ENCODE assay signal across 1 fruit fly cellular context in the genomic region with DNA sequence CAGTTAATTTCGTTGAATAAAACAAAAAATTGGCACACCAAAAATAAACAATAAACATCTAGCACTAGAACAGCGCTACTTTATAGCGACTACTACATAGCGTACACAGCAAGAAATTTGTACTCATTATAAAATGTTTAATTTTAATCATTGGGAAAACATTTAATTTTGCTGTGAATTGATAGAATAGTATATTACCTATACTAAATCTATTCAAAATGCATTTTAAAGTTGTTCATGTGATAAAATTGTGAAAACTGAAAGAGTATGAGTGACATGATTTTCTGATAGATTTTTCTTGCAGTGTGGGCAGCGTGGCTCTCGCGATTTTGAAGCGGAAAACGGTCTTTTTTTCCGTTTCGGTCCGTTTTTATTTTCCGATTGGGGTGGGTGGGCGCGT.
A peak's percentile ranks its signal among the peaks of the same experiment; 100 is the strongest.
TF ChIP-seq lines count a peak whose summit lies in the region.

No protein-coding gene starts in this region.

TF ChIP-seq in whole organism, embryonic, 481 proteins besides CTCF, POLR2A, EP300 and RAD21 (continued from another document):
- TF ChIP-seq CG11695 (GFP tag; IDR thresholded peaks at IDR 0.05; lab: Robert Waterston, UW): peak; percentile 20; the same call in 1 of the 3 replicates
- TF ChIP-seq Sox100B (GFP tag; optimal IDR thresholded peaks at IDR 0.05; lab: Kevin White, UChicago): peak; percentile 40
- peak; percentile 74 for TF ChIP-seq Med (GFP tag; lab: Kevin White, UChicago)
- no peak for TF ChIP-seq oc (tag; optimal IDR thresholded peaks at IDR 0.05; lab: Kevin White, UChicago)
- TF ChIP-seq sqz (GFP tag; optimal IDR thresholded peaks at IDR 0.05; lab: Kevin White, UChicago): no peak
- TF ChIP-seq Ada2b (GFP tag; IDR thresholded peaks at IDR 0.05; lab: Robert Waterston, UW): peak; percentile 14; the same call in 1 of the 2 replicates
- peak; percentile 36 for TF ChIP-seq CG12391 (tag; optimal IDR thresholded peaks at IDR 0.05; lab: Kevin White, UChicago)
- TF ChIP-seq cwo (GFP tag; optimal IDR thresholded peaks at IDR 0.05; lab: Kevin White, UChicago): peak; percentile 22
- peak; percentile 40 for TF ChIP-seq Oli (tag; optimal IDR thresholded peaks at IDR 0.05; lab: Kevin White, UChicago)
- no peak for TF ChIP-seq zen (tag; optimal IDR thresholded peaks at IDR 0.05; lab: Kevin White, UChicago)
- TF ChIP-seq CG10543 (GFP tag; optimal IDR thresholded peaks at IDR 0.05; lab: Kevin White, UChicago): peak; percentile 26
- no peak for TF ChIP-seq Fer2 (tag; optimal IDR thresholded peaks at IDR 0.05; lab: Kevin White, UChicago)
- peak; percentile 13 for TF ChIP-seq Ssrp (tag; optimal IDR thresholded peaks at IDR 0.05; lab: Kevin White, UChicago)
- TF ChIP-seq CG9437 (GFP tag; optimal IDR thresholded peaks at IDR 0.05; lab: Kevin White, UChicago): no peak
- TF ChIP-seq CG6689 (GFP tag; IDR thresholded peaks at IDR 0.05; lab: Robert Waterston, UW): peak; percentile 42; the same call in 1 of the 2 replicates
- TF ChIP-seq CG15696 (tag; optimal IDR thresholded peaks at IDR 0.05; lab: Kevin White, UChicago): peak; percentile 0
- TF ChIP-seq Xbp1 (GFP tag; optimal IDR thresholded peaks at IDR 0.05; lab: Kevin White, UChicago): peak; percentile 24
- no peak for TF ChIP-seq CG1832 (GFP tag; optimal IDR thresholded peaks at IDR 0.05; lab: Kevin White, UChicago)
- no peak for TF ChIP-seq sc (optimal IDR thresholded peaks at IDR 0.05; lab: Kevin White, UChicago)
- TF ChIP-seq sc (GFP tag; optimal IDR thresholded peaks at IDR 0.05; lab: Kevin White, UChicago): no peak
- no peak for TF ChIP-seq Bdp1 (GFP tag; optimal IDR thresholded peaks at IDR 0.05; lab: Kevin White, UChicago)
- TF ChIP-seq Drgx (GFP tag; IDR thresholded peaks at IDR 0.05; lab: Robert Waterston, UW): peak; percentile 51; the same call in 1 of the 2 replicates
- TF ChIP-seq esg (GFP tag; conservative IDR thresholded peaks at IDR 0.05; lab: Robert Waterston, UW): peak; percentile 34; the same call in 1 of the 2 replicates
- peak; percentile 55 for TF ChIP-seq dmrt99B (tag; optimal IDR thresholded peaks at IDR 0.05; lab: Kevin White, UChicago)
- peak; percentile 50 for TF ChIP-seq CG15269 (tag; optimal IDR thresholded peaks at IDR 0.05; lab: Kevin White, UChicago)
- no peak for TF ChIP-seq CG30020 (tag; optimal IDR thresholded peaks at IDR 0.05; lab: Kevin White, UChicago)
- no peak for TF ChIP-seq Nf-YB (GFP tag; optimal IDR thresholded peaks at IDR 0.05; lab: Kevin White, UChicago)
- no peak for TF ChIP-seq GATAe (GFP tag; conservative IDR thresholded peaks at IDR 0.05; lab: Robert Waterston, UW)
- peak; percentile 52 for TF ChIP-seq Sox102F (GFP tag; optimal IDR thresholded peaks at IDR 0.05; lab: Kevin White, UChicago)
- TF ChIP-seq HLH3B (GFP tag; IDR thresholded peaks at IDR 0.05; lab: Robert Waterston, UW): peak; percentile 37; the same call in 1 of the 2 replicates
- TF ChIP-seq Chrac-16 (GFP tag; optimal IDR thresholded peaks at IDR 0.05; lab: Kevin White, UChicago): peak; percentile 4
- no peak for TF ChIP-seq CG10321 (GFP tag; IDR thresholded peaks at IDR 0.05; lab: Robert Waterston, UW)
- peak; percentile 19 for TF ChIP-seq ind (GFP tag; optimal IDR thresholded peaks at IDR 0.05; lab: Kevin White, UChicago)
- TF ChIP-seq zf30C (GFP tag; optimal IDR thresholded peaks at IDR 0.05; lab: Kevin White, UChicago): peak; percentile 24
- TF ChIP-seq Meics (GFP tag; optimal IDR thresholded peaks at IDR 0.05; lab: Kevin White, UChicago): peak; percentile 56
- no peak for TF ChIP-seq ab (GFP tag; optimal IDR thresholded peaks at IDR 0.05; lab: Kevin White, UChicago)
- TF ChIP-seq CG13424 (tag; optimal IDR thresholded peaks at IDR 0.05; lab: Kevin White, UChicago): peak; percentile 47
- no peak for TF ChIP-seq corto (GFP tag; optimal IDR thresholded peaks at IDR 0.05; lab: Kevin White, UChicago)
- TF ChIP-seq CG43689 (GFP tag; IDR thresholded peaks at IDR 0.05; lab: Robert Waterston, UW): no peak
- TF ChIP-seq jing (GFP tag; optimal IDR thresholded peaks at IDR 0.05; lab: Kevin White, UChicago): no peak
- peak in 1 of 2 experiments; percentile 70 for TF ChIP-seq Hr51 (GFP tag; optimal IDR thresholded peaks at IDR 0.05; lab: Kevin White, UChicago)
- peak; percentile 64 for TF ChIP-seq gem (tag; optimal IDR thresholded peaks at IDR 0.05; lab: Kevin White, UChicago)
- peak; percentile 34 for TF ChIP-seq tio (GFP tag; optimal IDR thresholded peaks at IDR 0.05; lab: Kevin White, UChicago)
- TF ChIP-seq p53 (GFP tag; optimal IDR thresholded peaks at IDR 0.05; lab: Kevin White, UChicago): no peak
- peak; percentile 7 for TF ChIP-seq CG1602 (GFP tag; optimal IDR thresholded peaks at IDR 0.05; lab: Kevin White, UChicago)
- no peak for TF ChIP-seq repo (GFP tag; optimal IDR thresholded peaks at IDR 0.05; lab: Kevin White, UChicago)
- TF ChIP-seq CG2120 (GFP tag; optimal IDR thresholded peaks at IDR 0.05; lab: Kevin White, UChicago): peak; percentile 51
- TF ChIP-seq sens (GFP tag; lab: Kevin White, UChicago): peak; percentile 64
- no peak for TF ChIP-seq CG15011 (GFP tag; optimal IDR thresholded peaks at IDR 0.05; lab: Kevin White, UChicago)
- TF ChIP-seq CG32772 (GFP tag; IDR thresholded peaks at IDR 0.05; lab: Robert Waterston, UW): 0 out of 2 replicates have a peak, but pooled peaks have one; percentile 7
- peak; percentile 6 for TF ChIP-seq emc (GFP tag; optimal IDR thresholded peaks at IDR 0.05; lab: Kevin White, UChicago)
- TF ChIP-seq CG4424 (GFP tag; optimal IDR thresholded peaks at IDR 0.05; lab: Kevin White, UChicago): peak; percentile 22
- TF ChIP-seq CG9817 (tag; optimal IDR thresholded peaks at IDR 0.05; lab: Kevin White, UChicago): peak; percentile 24
- TF ChIP-seq HHEX (GFP tag; optimal IDR thresholded peaks at IDR 0.05; lab: Kevin White, UChicago): peak; percentile 5
- TF ChIP-seq lilli (GFP tag; optimal IDR thresholded peaks at IDR 0.05; lab: Kevin White, UChicago): peak; percentile 13
- no peak for TF ChIP-seq dm (GFP tag; optimal IDR thresholded peaks at IDR 0.05; lab: Kevin White, UChicago)
- no peak for TF ChIP-seq az2 (GFP tag; optimal IDR thresholded peaks at IDR 0.05; lab: Kevin White, UChicago)
- TF ChIP-seq CG10209 (GFP tag; optimal IDR thresholded peaks at IDR 0.05; lab: Kevin White, UChicago): peak; percentile 4
- TF ChIP-seq Rfx (GFP tag; IDR thresholded peaks at IDR 0.05; lab: Robert Waterston, UW): peak; percentile 39; the same call in 1 of the 2 replicates
- TF ChIP-seq mam (GFP tag; optimal IDR thresholded peaks at IDR 0.05; lab: Kevin White, UChicago): peak; percentile 16
- TF ChIP-seq CG13296 (GFP tag; optimal IDR thresholded peaks at IDR 0.05; lab: Kevin White, UChicago): peak; percentile 45
- TF ChIP-seq dysf (GFP tag; IDR thresholded peaks at IDR 0.05; lab: Robert Waterston, UW): peak; percentile 63; the same call in 2 of the 3 replicates
- peak; percentile 9 to 28 for TF ChIP-seq dpn (GFP tag; optimal IDR thresholded peaks at IDR 0.05; lab: Kevin White, UChicago)
- no peak for TF ChIP-seq CG2199 (GFP tag; IDR thresholded peaks at IDR 0.05; lab: Robert Waterston, UW)
- TF ChIP-seq lab (GFP tag; optimal IDR thresholded peaks at IDR 0.05; lab: Kevin White, UChicago): peak; percentile 34
- peak; percentile 40; the same call in 1 of the 2 replicates for TF ChIP-seq seq (GFP tag; IDR thresholded peaks at IDR 0.05; lab: Robert Waterston, UW)
- peak; percentile 25 for TF ChIP-seq CG17359 (tag; optimal IDR thresholded peaks at IDR 0.05; lab: Kevin White, UChicago)
- TF ChIP-seq al (GFP tag; IDR thresholded peaks at IDR 0.05; lab: Robert Waterston, UW): peak; percentile 24; the same call in 1 of the 2 replicates
- TF ChIP-seq CoRest (tag; optimal IDR thresholded peaks at IDR 0.05; lab: Kevin White, UChicago): peak; percentile 50
- peak; percentile 11 for TF ChIP-seq CG4328 (GFP tag; optimal IDR thresholded peaks at IDR 0.05; lab: Kevin White, UChicago)
- peak; percentile 39; the same call in 1 of the 3 replicates for TF ChIP-seq tgo (GFP tag; IDR thresholded peaks at IDR 0.05; lab: Robert Waterston, UW)
- TF ChIP-seq CG18764 (GFP tag; optimal IDR thresholded peaks at IDR 0.05; lab: Kevin White, UChicago): no peak
- 0 out of 3 replicates have a peak, but pooled peaks have one; percentile 20 for TF ChIP-seq Aef1 (GFP tag; IDR thresholded peaks at IDR 0.05; lab: Robert Waterston, UW)
- peak; percentile 63 for TF ChIP-seq CG7839 (tag; optimal IDR thresholded peaks at IDR 0.05; lab: Kevin White, UChicago)
- peak; percentile 29; the same call in 1 of the 2 replicates for TF ChIP-seq CG10366 (GFP tag; IDR thresholded peaks at IDR 0.05; lab: Robert Waterston, UW)
- TF ChIP-seq Ets65A (GFP tag; lab: Kevin White, UChicago): peak; percentile 19
- TF ChIP-seq CG34224 (GFP tag; IDR thresholded peaks at IDR 0.05; lab: Robert Waterston, UW; ENCODE audit: partially characterized antibody): no peak
- TF ChIP-seq pros (GFP tag; optimal IDR thresholded peaks at IDR 0.05; lab: Kevin White, UChicago): no peak
- TF ChIP-seq prd (optimal IDR thresholded peaks at IDR 0.05; lab: Kevin White, UChicago): no peak
- peak; percentile 51; the same call in 2 of the 3 replicates for TF ChIP-seq prd (GFP tag; IDR thresholded peaks at IDR 0.05; lab: Robert Waterston, UW)
- TF ChIP-seq fd96Cb (tag; optimal IDR thresholded peaks at IDR 0.05; lab: Kevin White, UChicago): peak; percentile 18
- TF ChIP-seq nerfin-2 (GFP tag; IDR thresholded peaks at IDR 0.05; lab: Robert Waterston, UW; ENCODE audit: partially characterized antibody): no peak
- TF ChIP-seq pan (optimal IDR thresholded peaks at IDR 0.05; lab: Kevin White, UChicago): no peak
- peak in 1 of 2 experiments; percentile 55 for TF ChIP-seq pan (GFP tag; optimal IDR thresholded peaks at IDR 0.05 in 1 of 2, IDR thresholded peaks at IDR 0.05 in 1 of 2)
- TF ChIP-seq ap (GFP tag; IDR thresholded peaks at IDR 0.05; lab: Robert Waterston, UW): no peak
- TF ChIP-seq Taf1 (GFP tag; IDR thresholded peaks at IDR 0.05; lab: Robert Waterston, UW): no peak
- TF ChIP-seq CG2116 (GFP tag; optimal IDR thresholded peaks at IDR 0.05; lab: Kevin White, UChicago): no peak
- peak; percentile 50 for TF ChIP-seq CG9932 (GFP tag; IDR thresholded peaks at IDR 0.05; lab: Robert Waterston, UW)
- TF ChIP-seq CG15514 (GFP tag; optimal IDR thresholded peaks at IDR 0.05; lab: Kevin White, UChicago): peak; percentile 4
- no peak for TF ChIP-seq CG7357 (GFP tag; IDR thresholded peaks at IDR 0.05; lab: Robert Waterston, UW)
- peak; percentile 55; the same call in 1 of the 2 replicates for TF ChIP-seq CG14441 (GFP tag; IDR thresholded peaks at IDR 0.05; lab: Robert Waterston, UW)
- 0 out of 2 replicates have a peak, but pooled peaks have one; percentile 13 for TF ChIP-seq E2f1 (GFP tag; IDR thresholded peaks at IDR 0.05; lab: Robert Waterston, UW)
- TF ChIP-seq CG8089 (GFP tag; optimal IDR thresholded peaks at IDR 0.05; lab: Kevin White, UChicago): no peak
- TF ChIP-seq odd (GFP tag; optimal IDR thresholded peaks at IDR 0.05; lab: Kevin White, UChicago): no peak
- TF ChIP-seq B-H1 (GFP tag; IDR thresholded peaks at IDR 0.05; lab: Robert Waterston, UW): peak; percentile 12; the same call in 1 of the 3 replicates
- TF ChIP-seq CG12155 (GFP tag; optimal IDR thresholded peaks at IDR 0.05; lab: Kevin White, UChicago): peak; percentile 14
- TF ChIP-seq CG9215 (GFP tag; IDR thresholded peaks at IDR 0.05; lab: Robert Waterston, UW): peak; percentile 37; the same call in 1 of the 2 replicates
- TF ChIP-seq CG3407 (GFP tag; optimal IDR thresholded peaks at IDR 0.05; lab: Kevin White, UChicago): no peak
- TF ChIP-seq phol (tag; optimal IDR thresholded peaks at IDR 0.05; lab: Kevin White, UChicago): peak; percentile 46
- TF ChIP-seq slbo (GFP tag; IDR thresholded peaks at IDR 0.05; lab: Robert Waterston, UW): peak; percentile 51
- TF ChIP-seq Lhr (GFP tag; optimal IDR thresholded peaks at IDR 0.05; lab: Kevin White, UChicago): no peak
- no peak for TF ChIP-seq Dref (GFP tag; IDR thresholded peaks at IDR 0.05; lab: Robert Waterston, UW)
- TF ChIP-seq ttk (GFP tag; IDR thresholded peaks at IDR 0.05; lab: Robert Waterston, UW): 0 out of 2 replicates have a peak, but pooled peaks have one; percentile 32
